Worm (Caenorhabditis elegans) whole organism, late embryonic: Measurements from ENCODE around the gene par-5.

Experiments
- ceh-18 ChIP-seq: sonication (generic microtip); optimal IDR thresholded peaks from 2 replicates; lab custom pipeline; 2016; ENCODE audit warnings: missing genetic modification characterization, missing compliant biosample characterization
- ceh-19 ChIP-seq: fragments of 200-800 bp; sonication (Bioruptor generic); optimal IDR thresholded peaks from 2 replicates; lab custom pipeline; 2018; ENCODE audit warnings: mild to moderate bottlenecking, missing genetic modification characterization, missing compliant biosample characterization
- ceh-34 ChIP-seq: sonication (generic microtip); optimal IDR thresholded peaks from 2 replicates; lab custom pipeline; 2016; ENCODE audit warnings: mild to moderate bottlenecking, missing genetic modification characterization, missing compliant biosample characterization
- ceh-9 ChIP-seq: sonication (generic microtip); optimal IDR thresholded peaks from 2 replicates; lab custom pipeline; 2016; ENCODE audit warnings: mild to moderate bottlenecking, missing genetic modification characterization, inconsistent platforms, missing compliant biosample characterization
- dmd-4 ChIP-seq: sonication (generic microtip); optimal IDR thresholded peaks from 2 replicates; lab custom pipeline; 2016; ENCODE audit warnings: borderline replicate concordance, missing genetic modification characterization, missing compliant biosample characterization
- elt-2 ChIP-seq: sonication (generic microtip); optimal IDR thresholded peaks from 2 replicates; lab custom pipeline; 2016; ENCODE audit warnings: missing genetic modification reagents, missing genetic modification characterization, missing compliant biosample characterization
- fkh-10 ChIP-seq: fragments of 150-350 bp; optimal IDR thresholded peaks from 2 replicates; lab custom pipeline; 2014; ENCODE audit warnings: missing biosample characterization, missing genetic modification reagents, missing genetic modification characterization
- madf-2 ChIP-seq: sonication (generic microtip); optimal IDR thresholded peaks from 2 replicates; lab custom pipeline; 2017; ENCODE audit warnings: missing genetic modification characterization, missing compliant biosample characterization
- nhr-11 ChIP-seq: fragments of 150-350 bp; optimal IDR thresholded peaks from 2 replicates; lab custom pipeline; 2014; ENCODE audit warnings: missing biosample characterization, missing genetic modification characterization
- pha-2 ChIP-seq: sonication (generic microtip); optimal IDR thresholded peaks from 2 replicates; lab custom pipeline; 2017; ENCODE audit warnings: mild to moderate bottlenecking, missing genetic modification characterization, missing compliant biosample characterization
- pqm-1 ChIP-seq: sonication (generic microtip); optimal IDR thresholded peaks from 2 replicates; lab custom pipeline; 2016; ENCODE audit warnings: missing genetic modification characterization, missing compliant biosample characterization
- tbx-2 ChIP-seq: sonication (generic microtip); optimal IDR thresholded peaks from 2 replicates; lab custom pipeline; 2016; ENCODE audit warnings: missing genetic modification characterization, missing compliant biosample characterization
- unc-86 ChIP-seq: sonication (generic microtip); optimal IDR thresholded peaks from 2 replicates; lab custom pipeline; 2016; ENCODE audit warnings: missing genetic modification characterization, missing compliant biosample characterization

DNA sequence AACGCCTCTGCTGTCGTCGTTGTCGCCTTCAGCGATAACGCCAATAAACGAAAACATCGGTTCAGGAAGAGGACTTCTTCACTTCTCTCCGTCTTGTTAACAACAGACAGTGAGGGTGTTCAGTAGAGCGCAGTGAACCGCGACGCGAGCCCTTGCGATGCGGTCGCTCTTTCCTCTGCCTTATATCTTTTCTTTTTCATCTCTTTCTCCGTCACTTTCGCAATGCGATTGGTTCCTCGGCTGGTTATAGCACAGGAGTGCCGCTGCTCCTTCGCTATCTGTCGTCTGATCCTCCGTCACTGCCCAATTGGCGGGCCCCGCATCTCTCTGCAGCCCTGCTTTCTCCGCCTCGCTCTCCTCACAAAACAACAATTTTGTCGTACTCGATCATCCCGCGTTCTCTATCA lies 35.4 kb upstream of the par-5 start:
- TF ChIP-seq ceh-9 (tag; lab: Kevin White, UChicago) (no peak), fkh-10 (GFP tag; lab: Kevin White, UChicago) (no peak), unc-86 (tag; lab: Kevin White, UChicago) (no peak), pqm-1 (tag; lab: Kevin White, UChicago) (no peak), pha-2 (no peak), ceh-19 (GFP tag; lab: Kevin White, UChicago) (peak; percentile 3), dmd-4 (tag; lab: Kevin White, UChicago) (peak; percentile 47), madf-2 (tag; lab: Kevin White, UChicago) (no peak), ceh-34 (peak; percentile 72), elt-2 (tag; lab: Kevin White, UChicago) (peak; percentile 8), ceh-18 (tag; lab: Kevin White, UChicago) (peak; percentile 92), tbx-2 (peak; percentile 89), nhr-11 (no peak)
